Fruit fly (Drosophila melanogaster) whole organism, embryonic: ENCODE results near the gene Ccn.

Experiments
- Bgb ChIP-seq: fragments of 200-800 bp; sonication (Bioruptor generic); IDR thresholded peaks from 2 replicates; pipeline ENCODE4 v1.3.6; 2022; ENCODE audit warnings: missing biosample characterization, missing genetic modification characterization; ENCODE audit not compliant: partially characterized antibody
- CG10366 ChIP-seq: fragments of 200-800 bp; sonication (Bioruptor generic); IDR thresholded peaks from 2 replicates; pipeline ENCODE4 v1.3.6; 2022; ENCODE audit warnings: missing biosample characterization, missing genetic modification characterization
- CG15601 ChIP-seq: fragments of 200-800 bp; sonication (Bioruptor generic); optimal IDR thresholded peaks from 3 replicates; lab custom pipeline; 2019; ENCODE audit warnings: missing biosample characterization, mild to moderate bottlenecking, missing genetic modification characterization, moderate library complexity
- CG1603 ChIP-seq: fragments of 200-800 bp; sonication (Bioruptor generic); optimal IDR thresholded peaks from 2 replicates; lab custom pipeline; 2019; ENCODE audit warnings: missing biosample characterization, mild to moderate bottlenecking, missing genetic modification characterization, moderate library complexity
- CG16813 ChIP-seq: fragments of 200-800 bp; sonication (Bioruptor generic); IDR thresholded peaks from 3 replicates; pipeline ENCODE4 v1.3.6; 2022; ENCODE audit warnings: missing biosample characterization, missing genetic modification characterization; ENCODE audit not compliant: partially characterized antibody
- CG17802 ChIP-seq: fragments of 200-800 bp; sonication (Bioruptor generic); optimal IDR thresholded peaks from 2 replicates; lab custom pipeline; 2018; ENCODE audit warnings: missing biosample characterization, mild to moderate bottlenecking, missing genetic modification characterization, moderate library complexity
- CG2199 ChIP-seq: fragments of 200-800 bp; sonication (Bioruptor generic); IDR thresholded peaks from 3 replicates; pipeline ENCODE4 v1.3.6; 2022; ENCODE audit warnings: missing biosample characterization, missing genetic modification characterization
- CG30020 ChIP-seq: fragments of 200-800 bp; optimal IDR thresholded peaks from 2 replicates; lab custom pipeline; 2019; ENCODE audit warnings: missing biosample characterization, mild to moderate bottlenecking, missing genetic modification characterization, moderate library complexity
- CG30403 ChIP-seq: fragments of 200-800 bp; sonication (Bioruptor generic); optimal IDR thresholded peaks from 3 replicates; lab custom pipeline; 2016; ENCODE audit warnings: missing biosample characterization, missing genetic modification characterization
- CG34224 ChIP-seq: fragments of 200-800 bp; sonication (Bioruptor generic); IDR thresholded peaks from 3 replicates; pipeline ENCODE4 v1.3.6; 2022; ENCODE audit warnings: missing biosample characterization, missing genetic modification characterization; ENCODE audit not compliant: partially characterized antibody
- CG3847 ChIP-seq: fragments of 200-800 bp; sonication (Bioruptor generic); IDR thresholded peaks from 2 replicates; pipeline ENCODE4 v1.3.6; 2022; ENCODE audit warnings: missing biosample characterization, missing genetic modification characterization
- CG4328 ChIP-seq: fragments of 200-800 bp; sonication (Bioruptor generic); optimal IDR thresholded peaks from 3 replicates; lab custom pipeline; 2017; ENCODE audit warnings: missing biosample characterization, missing genetic modification reagents, missing genetic modification characterization
- CG4360 ChIP-seq: fragments of 200-800 bp; sonication (Bioruptor generic); IDR thresholded peaks from 2 replicates; pipeline ENCODE4 v1.3.6; 2022; ENCODE audit warnings: missing biosample characterization, missing genetic modification characterization
- CG5180 ChIP-seq: fragments of 200-800 bp; sonication (Bioruptor generic); optimal IDR thresholded peaks from 3 replicates; lab custom pipeline; 2017; ENCODE audit warnings: missing biosample characterization, missing genetic modification characterization, mild to moderate bottlenecking, moderate library complexity, missing genetic modification reagents
- CG6254 ChIP-seq: fragments of 200-800 bp; sonication (Bioruptor generic); optimal IDR thresholded peaks from 3 replicates; lab custom pipeline; 2017; ENCODE audit warnings: mild to moderate bottlenecking, missing biosample characterization, missing genetic modification reagents, missing genetic modification characterization
- CG6791 ChIP-seq: fragments of 200-800 bp; sonication (Bioruptor generic); IDR thresholded peaks from 3 replicates; pipeline ENCODE4 v1.3.6; 2022; ENCODE audit warnings: missing biosample characterization, missing genetic modification characterization; ENCODE audit not compliant: partially characterized antibody
- CG7271 ChIP-seq: fragments of 200-800 bp; sonication (Bioruptor generic); optimal IDR thresholded peaks from 2 replicates; lab custom pipeline; 2018; ENCODE audit warnings: missing biosample characterization, mild to moderate bottlenecking, missing genetic modification characterization, moderate library complexity
- CG7556 ChIP-seq: fragments of 200-800 bp; sonication (Bioruptor generic); optimal IDR thresholded peaks from 2 replicates; lab custom pipeline; 2017; ENCODE audit warnings: missing biosample characterization, mild to moderate bottlenecking, missing genetic modification characterization
- CG8089 ChIP-seq: fragments of 200-800 bp; sonication (Bioruptor generic); optimal IDR thresholded peaks from 3 replicates; lab custom pipeline; 2016; ENCODE audit warnings: missing biosample characterization, missing genetic modification characterization
- CG8388 ChIP-seq: fragments of 200-800 bp; sonication (Bioruptor generic); optimal IDR thresholded peaks from 2 replicates; lab custom pipeline; 2019; ENCODE audit warnings: missing biosample characterization, mild to moderate bottlenecking, missing genetic modification characterization, moderate library complexity
- CG8924 ChIP-seq: fragments of 200-800 bp; optimal IDR thresholded peaks from 3 replicates; lab custom pipeline; 2019; ENCODE audit warnings: missing biosample characterization, mild to moderate bottlenecking, missing genetic modification characterization, moderate library complexity
- Camta ChIP-seq: fragments of 200-800 bp; sonication (Bioruptor generic); optimal IDR thresholded peaks from 2 replicates; lab custom pipeline; 2016; ENCODE audit warnings: missing biosample characterization, missing genetic modification characterization
- Dad ChIP-seq: fragments of 200-800 bp; sonication (Bioruptor generic); optimal IDR thresholded peaks from 3 replicates; lab custom pipeline; 2016; ENCODE audit warnings: missing biosample characterization, missing genetic modification characterization
- Dref ChIP-seq: fragments of 200-800 bp; sonication (Bioruptor generic); IDR thresholded peaks from 2 replicates; pipeline ENCODE4 v1.3.6; 2022; ENCODE audit warnings: missing biosample characterization, missing genetic modification characterization
- Drgx ChIP-seq: fragments of 200-800 bp; sonication (Bioruptor generic); IDR thresholded peaks from 2 replicates; pipeline ENCODE4 v1.3.6; 2022; ENCODE audit warnings: missing biosample characterization, missing genetic modification characterization
- Hr3 ChIP-seq: fragments of 200-800 bp; sonication (Bioruptor generic); optimal IDR thresholded peaks from 3 replicates; lab custom pipeline; 2016; ENCODE audit warnings: missing biosample characterization, missing genetic modification characterization
- Hr39 ChIP-seq: fragments of >200 bp; optimal IDR thresholded peaks from 2 replicates; lab custom pipeline; 2017
- Hsf ChIP-seq: fragments of 200-800 bp; sonication (Bioruptor generic); optimal IDR thresholded peaks from 3 replicates; lab custom pipeline; 2016; ENCODE audit warnings: missing biosample characterization, missing genetic modification characterization
- Jarid2 ChIP-seq: fragments of 200-800 bp; sonication (Bioruptor generic); optimal IDR thresholded peaks from 3 replicates; lab custom pipeline; 2017; ENCODE audit warnings: mild to moderate bottlenecking, missing biosample characterization, missing genetic modification reagents, missing genetic modification characterization
- Lhr ChIP-seq: fragments of 200-800 bp; sonication (Bioruptor generic); optimal IDR thresholded peaks from 3 replicates; lab custom pipeline; 2017; ENCODE audit warnings: mild to moderate bottlenecking, missing biosample characterization, missing genetic modification reagents, missing genetic modification characterization
- Med ChIP-seq: fragments of 200-800 bp; sonication (Bioruptor generic); peaks from one replicate; lab custom pipeline; 2016; ENCODE audit warnings: missing biosample characterization, missing genetic modification characterization, mild to moderate bottlenecking, inconsistent platforms, moderate library complexity
- NfI ChIP-seq: fragments of 200-800 bp; sonication (Bioruptor generic); optimal IDR thresholded peaks from 3 replicates; lab custom pipeline; 2018; ENCODE audit warnings: missing biosample characterization, mild to moderate bottlenecking, missing genetic modification characterization, moderate library complexity
- Ravus ChIP-seq: fragments of 200-800 bp; sonication (Bioruptor generic); IDR thresholded peaks from 2 replicates; pipeline ENCODE4 v1.3.6; 2022; ENCODE audit warnings: missing biosample characterization, missing genetic modification characterization
- Scr ChIP-seq: fragments of 200-800 bp; sonication (Bioruptor generic); IDR thresholded peaks from 2 replicates; pipeline ENCODE4 v1.3.6; 2022; ENCODE audit warnings: missing biosample characterization, missing genetic modification characterization; ENCODE audit not compliant: partially characterized antibody
- Side ChIP-seq: fragments of 200-800 bp; sonication (Bioruptor generic); optimal IDR thresholded peaks from 2 replicates; lab custom pipeline; 2016; ENCODE audit warnings: missing biosample characterization, missing genetic modification characterization
- ato ChIP-seq: fragments of 200-800 bp; sonication (Bioruptor generic); IDR thresholded peaks from 2 replicates; pipeline ENCODE4 v1.3.6; 2022; ENCODE audit warnings: missing biosample characterization, missing genetic modification characterization; ENCODE audit not compliant: partially characterized antibody
- br ChIP-seq: fragments of >200 bp; optimal IDR thresholded peaks from 2 replicates; lab custom pipeline; 2017
- chif ChIP-seq, 2 experiments: fragments of 200-800 bp; sonication (Bioruptor generic); optimal IDR thresholded peaks; 3 replicates each; lab custom pipeline; 2016; ENCODE audit warnings: missing biosample characterization in 2 of 2, missing genetic modification characterization in 2 of 2
- chn ChIP-seq: fragments of 200-800 bp; sonication (Bioruptor generic); optimal IDR thresholded peaks from 2 replicates; lab custom pipeline; 2016; ENCODE audit warnings: missing biosample characterization, missing genetic modification characterization
- fd102C ChIP-seq: fragments of 200-800 bp; sonication (Bioruptor generic); optimal IDR thresholded peaks from 2 replicates; lab custom pipeline; 2018; ENCODE audit warnings: missing biosample characterization, mild to moderate bottlenecking, missing genetic modification characterization, moderate library complexity
- gce ChIP-seq: fragments of 200-800 bp; sonication (Bioruptor generic); IDR thresholded peaks from 3 replicates; pipeline ENCODE4 v1.3.6; 2022; ENCODE audit warnings: missing biosample characterization, missing genetic modification characterization
- gcm2 ChIP-seq: fragments of 200-800 bp; sonication (Bioruptor generic); optimal IDR thresholded peaks from 2 replicates; lab custom pipeline; 2016; ENCODE audit warnings: missing biosample characterization, missing genetic modification characterization
- insv ChIP-seq, 2 experiments: fragments of 200-800 bp; sonication (Bioruptor generic); optimal IDR thresholded peaks; 3 replicates each; lab custom pipeline; 2016 to 2018; ENCODE audit warnings: missing biosample characterization in 2 of 2, missing genetic modification characterization in 2 of 2
- lbe ChIP-seq: fragments of 200-800 bp; sonication (Bioruptor generic); optimal IDR thresholded peaks from 2 replicates; lab custom pipeline; 2016; ENCODE audit warnings: missing biosample characterization, mild to moderate bottlenecking, missing genetic modification characterization
- lilli ChIP-seq: fragments of 200-800 bp; sonication (Bioruptor generic); optimal IDR thresholded peaks from 3 replicates; lab custom pipeline; 2016; ENCODE audit warnings: missing biosample characterization, missing genetic modification characterization
- maf-S ChIP-seq: fragments of 200-800 bp; sonication (Bioruptor generic); optimal IDR thresholded peaks from 2 replicates; lab custom pipeline; 2016; ENCODE audit warnings: missing biosample characterization, missing genetic modification characterization
- pum ChIP-seq: fragments of 200-800 bp; sonication (Bioruptor generic); optimal IDR thresholded peaks from 2 replicates; lab custom pipeline; 2016; ENCODE audit warnings: missing biosample characterization, missing genetic modification characterization
- run ChIP-seq: fragments of 200-800 bp; sonication (Bioruptor generic); optimal IDR thresholded peaks from 3 replicates; lab custom pipeline; 2018; ENCODE audit warnings: missing biosample characterization, mild to moderate bottlenecking, missing genetic modification characterization
- sug ChIP-seq: fragments of 200-800 bp; optimal IDR thresholded peaks from 2 replicates; lab custom pipeline; 2019; ENCODE audit warnings: missing biosample characterization, mild to moderate bottlenecking, missing genetic modification characterization, moderate library complexity
- tin ChIP-seq: fragments of 200-800 bp; sonication (Bioruptor generic); optimal IDR thresholded peaks from 3 replicates; lab custom pipeline; 2016; ENCODE audit warnings: missing biosample characterization, missing genetic modification characterization
- vnd ChIP-seq: fragments of 200-800 bp; sonication (Bioruptor generic); IDR thresholded peaks from 3 replicates; pipeline ENCODE4 v1.3.6; 2022; ENCODE audit warnings: missing biosample characterization, missing genetic modification characterization; ENCODE audit not compliant: partially characterized antibody

Gene Ccn

dm6 chr3L:17644906-17645244, 44.9 kb upstream of the Ccn start, which contains the start of gene Pep (continued):
- peak; percentile 98 for TF ChIP-seq Scr (GFP tag; lab: Robert Waterston, UW)
- peak; percentile 57 for TF ChIP-seq CG30403 (GFP tag; lab: Kevin White, UChicago)
- no peak for TF ChIP-seq CG6254 (GFP tag; lab: Kevin White, UChicago)
- TF ChIP-seq CG8924 (tag; lab: Kevin White, UChicago) = peak; percentile 60
- TF ChIP-seq CG30020 (tag; lab: Kevin White, UChicago) = peak; percentile 75
- TF ChIP-seq Dad = peak; percentile 21
- peak; percentile 4 for TF ChIP-seq Camta
- peak; percentile 33 for TF ChIP-seq tin (GFP tag; lab: Kevin White, UChicago)
- peak; percentile 1 for TF ChIP-seq CG8388
- TF ChIP-seq CG4360 (GFP tag; lab: Robert Waterston, UW) = no peak
- peak; percentile 91 for TF ChIP-seq Med
- peak; percentile 99 for TF ChIP-seq Bgb
- peak; percentile 36 for TF ChIP-seq sug (tag; lab: Kevin White, UChicago)
- TF ChIP-seq NfI (GFP tag; lab: Kevin White, UChicago) = peak; percentile 24
- TF ChIP-seq CG10366 (GFP tag; lab: Robert Waterston, UW) = no peak
- TF ChIP-seq Dref (GFP tag; lab: Robert Waterston, UW) = peak; percentile 97
- TF ChIP-seq CG6791 = peak; percentile 99
- peak; percentile 29 for TF ChIP-seq maf-S
- peak; percentile 98 for TF ChIP-seq ato
- TF ChIP-seq Hsf (GFP tag; lab: Kevin White, UChicago) = peak; percentile 11
- TF ChIP-seq Jarid2 (GFP tag; lab: Kevin White, UChicago) = peak; percentile 60
- TF ChIP-seq CG1603 = peak; percentile 86
- peak; percentile 13 for TF ChIP-seq Hr3 (GFP tag; lab: Kevin White, UChicago)
- peak; percentile 98 for TF ChIP-seq vnd (GFP tag; lab: Robert Waterston, UW)
- no peak for TF ChIP-seq br (lab: Kevin White, UChicago)
- TF ChIP-seq CG5180 = no peak
- no peak for TF ChIP-seq CG7556 (GFP tag; lab: Kevin White, UChicago)
- TF ChIP-seq lilli (GFP tag; lab: Kevin White, UChicago) = peak; percentile 51
- peak; percentile 25 for TF ChIP-seq chn
- TF ChIP-seq chif (GFP tag; optimal IDR thresholded peaks at IDR 0.05; lab: Kevin White, UChicago) = no peak
- no peak for TF ChIP-seq Drgx (GFP tag; lab: Robert Waterston, UW)
- TF ChIP-seq CG3847 = no peak; the same call in 1 of the 2 replicates
- TF ChIP-seq CG7271 (tag; lab: Kevin White, UChicago) = peak; percentile 61
- peak; percentile 27 for TF ChIP-seq gcm2 (GFP tag; lab: Kevin White, UChicago)
- TF ChIP-seq pum = peak; percentile 20
- peak; percentile 38 for TF ChIP-seq CG15601 (tag; lab: Kevin White, UChicago)
- peak in 1 of 2 experiments; percentile 31 for TF ChIP-seq insv (GFP tag; optimal IDR thresholded peaks at IDR 0.05; lab: Kevin White, UChicago)
- TF ChIP-seq lbe = peak; percentile 38
- no peak for TF ChIP-seq Ravus (GFP tag; lab: Robert Waterston, UW)
- TF ChIP-seq Hr39 (lab: Kevin White, UChicago) = no peak
- peak; percentile 49 for TF ChIP-seq Side
- peak; percentile 54 for TF ChIP-seq CG17802
- no peak for TF ChIP-seq run (tag; lab: Kevin White, UChicago)
- peak; percentile 59 for TF ChIP-seq Lhr (GFP tag; lab: Kevin White, UChicago)
- TF ChIP-seq CG34224 (GFP tag; lab: Robert Waterston, UW) = peak; percentile 99
- no peak for TF ChIP-seq gce
- peak; percentile 99 for TF ChIP-seq CG16813 (GFP tag; lab: Robert Waterston, UW)
- TF ChIP-seq CG2199 (GFP tag; lab: Robert Waterston, UW) = peak; percentile 84; the same call in 2 of the 3 replicates
- no peak for TF ChIP-seq fd102C (GFP tag; lab: Kevin White, UChicago)
- peak; percentile 29 for TF ChIP-seq CG8089 (GFP tag; lab: Kevin White, UChicago)
- TF ChIP-seq CG4328 (GFP tag; lab: Kevin White, UChicago) = no peak
